Worm (Caenorhabditis elegans): ENCODE results near the gene C56E6.4.

ce11 chrII:6486344-6486743 lies 42.2 kb downstream of the C56E6.4 start:
- no peak for TF ChIP-seq unc-62 (GFP tag; optimal IDR thresholded peaks at IDR 0.05)
- no peak for TF ChIP-seq zag-1 (tag; optimal IDR thresholded peaks at IDR 0.05)
- no peak for TF ChIP-seq peb-1 (tag; optimal IDR thresholded peaks at IDR 0.05)
- no peak for TF ChIP-seq skn-1 (tag; optimal IDR thresholded peaks at IDR 0.05)
- no peak for TF ChIP-seq snpc-4 (tag; optimal IDR thresholded peaks at IDR 0.05)
- no peak for TF ChIP-seq ztf-4 (tag; optimal IDR thresholded peaks at IDR 0.05)
